Fruit fly (Drosophila melanogaster) whole organism, embryonic: ENCODE measurements around the gene CG14017.

Experiments
- Adf1 ChIP-seq: fragments of 200-800 bp; sonication (Bioruptor generic); IDR thresholded peaks from 2 replicates; pipeline ENCODE4 v1.3.6; 2022; ENCODE audit warnings: missing biosample characterization, missing genetic modification characterization
- Bteb2 ChIP-seq: fragments of 200-800 bp; sonication (Bioruptor generic); optimal IDR thresholded peaks from 2 replicates; lab custom pipeline; 2016; ENCODE audit warnings: missing biosample characterization, missing genetic modification characterization
- C15 ChIP-seq: fragments of 200-800 bp; sonication (Bioruptor generic); IDR thresholded peaks from 3 replicates; pipeline ENCODE4 v1.3.6; 2022; ENCODE audit warnings: missing biosample characterization, missing genetic modification characterization
- CG10979 ChIP-seq: fragments of 200-800 bp; sonication (Bioruptor generic); optimal IDR thresholded peaks from 2 replicates; lab custom pipeline; 2018; ENCODE audit warnings: missing biosample characterization, mild to moderate bottlenecking, missing genetic modification characterization, moderate library complexity
- CG11398 ChIP-seq: fragments of 200-800 bp; sonication (Bioruptor generic); optimal IDR thresholded peaks from 2 replicates; lab custom pipeline; 2016; ENCODE audit warnings: missing biosample characterization, missing genetic modification characterization
- CG13775 ChIP-seq: fragments of 200-800 bp; sonication (Bioruptor generic); optimal IDR thresholded peaks from 3 replicates; lab custom pipeline; 2017; ENCODE audit warnings: missing biosample characterization, mild to moderate bottlenecking, missing genetic modification characterization
- CG14014 ChIP-seq: fragments of 200-800 bp; sonication (Bioruptor generic); IDR thresholded peaks from 2 replicates; pipeline ENCODE4 v1.3.6; 2022; ENCODE audit warnings: missing biosample characterization, missing genetic modification characterization
- CG14710 ChIP-seq: fragments of 200-800 bp; sonication (Bioruptor generic); optimal IDR thresholded peaks from 3 replicates; lab custom pipeline; 2019; ENCODE audit warnings: missing biosample characterization, mild to moderate bottlenecking, missing genetic modification characterization, moderate library complexity
- CG15601 ChIP-seq: fragments of 200-800 bp; sonication (Bioruptor generic); optimal IDR thresholded peaks from 3 replicates; lab custom pipeline; 2019; ENCODE audit warnings: missing biosample characterization, mild to moderate bottlenecking, missing genetic modification characterization, moderate library complexity
- CG16779 ChIP-seq: fragments of 200-800 bp; sonication (Bioruptor generic); IDR thresholded peaks from 2 replicates; pipeline ENCODE4 v1.3.6; 2022; ENCODE audit warnings: missing biosample characterization, missing genetic modification characterization
- CG16863 ChIP-seq: fragments of 200-800 bp; sonication (Bioruptor generic); optimal IDR thresholded peaks from 3 replicates; lab custom pipeline; 2016; ENCODE audit warnings: missing biosample characterization, missing genetic modification characterization
- CG18011 ChIP-seq: fragments of 200-800 bp; sonication (Bioruptor generic); optimal IDR thresholded peaks from 2 replicates; lab custom pipeline; 2017; ENCODE audit warnings: missing biosample characterization, missing genetic modification characterization, mild to moderate bottlenecking, moderate library complexity, missing genotype
- CG1832 ChIP-seq: fragments of 200-800 bp; sonication (Bioruptor generic); optimal IDR thresholded peaks from 2 replicates; lab custom pipeline; 2017; ENCODE audit warnings: missing biosample characterization, mild to moderate bottlenecking, missing genetic modification characterization, inconsistent platforms
- CG3281 ChIP-seq: fragments of 200-800 bp; sonication (Bioruptor generic); optimal IDR thresholded peaks from 3 replicates; lab custom pipeline; 2017; ENCODE audit warnings: missing biosample characterization, mild to moderate bottlenecking, missing genetic modification characterization
- CG34224 ChIP-seq: fragments of 200-800 bp; sonication (Bioruptor generic); IDR thresholded peaks from 3 replicates; pipeline ENCODE4 v1.3.6; 2022; ENCODE audit warnings: missing biosample characterization, missing genetic modification characterization; ENCODE audit not compliant: partially characterized antibody
- CG42726 ChIP-seq: fragments of 200-800 bp; sonication (Bioruptor generic); IDR thresholded peaks from 2 replicates; pipeline ENCODE4 v1.3.6; 2022; ENCODE audit warnings: missing biosample characterization, missing genetic modification characterization; ENCODE audit not compliant: partially characterized antibody
- CG6813 ChIP-seq: fragments of 200-800 bp; sonication (Bioruptor generic); optimal IDR thresholded peaks from 2 replicates; lab custom pipeline; 2017; ENCODE audit warnings: missing biosample characterization, missing genetic modification characterization, mild to moderate bottlenecking, moderate library complexity, missing genetic modification reagents
- CG8089 ChIP-seq: fragments of 200-800 bp; sonication (Bioruptor generic); optimal IDR thresholded peaks from 3 replicates; lab custom pipeline; 2016; ENCODE audit warnings: missing biosample characterization, missing genetic modification characterization
- CG9876 ChIP-seq: fragments of 200-800 bp; sonication (Bioruptor generic); optimal IDR thresholded peaks from 2 replicates; lab custom pipeline; 2016; ENCODE audit warnings: missing biosample characterization, missing genetic modification characterization
- CG9932 ChIP-seq: fragments of 200-800 bp; sonication (Bioruptor generic); IDR thresholded peaks from 2 replicates; pipeline ENCODE4 v1.3.6; 2022; ENCODE audit warnings: missing biosample characterization, missing genetic modification characterization
- Chrac-16 ChIP-seq: fragments of 200-800 bp; sonication (Bioruptor generic); optimal IDR thresholded peaks from 3 replicates; lab custom pipeline; 2016; ENCODE audit warnings: missing biosample characterization, missing genetic modification characterization
- ERR ChIP-seq: fragments of 200-800 bp; sonication (Bioruptor generic); optimal IDR thresholded peaks from 2 replicates; lab custom pipeline; 2016; ENCODE audit warnings: missing biosample characterization, missing genetic modification characterization
- Fer1 ChIP-seq: fragments of 200-800 bp; sonication (Bioruptor generic); optimal IDR thresholded peaks from 2 replicates; lab custom pipeline; 2017; ENCODE audit warnings: missing biosample characterization, mild to moderate bottlenecking, missing genetic modification characterization
- H2.0 ChIP-seq: fragments of 200-800 bp; sonication (Bioruptor generic); IDR thresholded peaks from 2 replicates; pipeline ENCODE4 v1.3.6; 2022; ENCODE audit warnings: missing biosample characterization, missing genetic modification characterization
- HLH3B ChIP-seq: fragments of 200-800 bp; sonication (Bioruptor generic); IDR thresholded peaks from 2 replicates; pipeline ENCODE4 v1.3.6; 2022; ENCODE audit warnings: missing biosample characterization, missing genetic modification characterization
- HLH54F ChIP-seq: fragments of 200-800 bp; sonication (Bioruptor generic); optimal IDR thresholded peaks from 3 replicates; lab custom pipeline; 2016; ENCODE audit warnings: missing biosample characterization, missing genetic modification characterization
- HLHmδ ChIP-seq: fragments of 200-800 bp; sonication (Bioruptor generic); optimal IDR thresholded peaks from 2 replicates; lab custom pipeline; 2018; ENCODE audit warnings: missing biosample characterization, mild to moderate bottlenecking, missing genetic modification characterization, moderate library complexity
- Jarid2 ChIP-seq: fragments of 200-800 bp; sonication (Bioruptor generic); optimal IDR thresholded peaks from 3 replicates; lab custom pipeline; 2017; ENCODE audit warnings: mild to moderate bottlenecking, missing biosample characterization, missing genetic modification reagents, missing genetic modification characterization
- Mad ChIP-seq: fragments of 200-800 bp; sonication (Bioruptor generic); optimal IDR thresholded peaks from 2 replicates; lab custom pipeline; 2016; ENCODE audit warnings: missing biosample characterization, missing genetic modification characterization
- Nf-YA ChIP-seq: fragments of 200-800 bp; sonication (Bioruptor generic); IDR thresholded peaks from 2 replicates; pipeline ENCODE4 v1.3.6; 2022; ENCODE audit warnings: missing biosample characterization, missing genetic modification characterization
- chn ChIP-seq: fragments of 200-800 bp; sonication (Bioruptor generic); optimal IDR thresholded peaks from 2 replicates; lab custom pipeline; 2016; ENCODE audit warnings: missing biosample characterization, missing genetic modification characterization
- danr ChIP-seq: fragments of 200-800 bp; sonication (Bioruptor generic); IDR thresholded peaks from 2 replicates; pipeline ENCODE4 v1.3.6; 2022; ENCODE audit warnings: missing biosample characterization, missing genetic modification characterization
- ewg ChIP-seq: fragments of 200-800 bp; sonication (Bioruptor generic); optimal IDR thresholded peaks from 3 replicates; lab custom pipeline; 2017; ENCODE audit warnings: mild to moderate bottlenecking, missing biosample characterization, missing genetic modification reagents, missing genetic modification characterization
- jigr1 ChIP-seq: fragments of 200-800 bp; sonication (Bioruptor generic); IDR thresholded peaks from 3 replicates; pipeline ENCODE4 v1.3.6; 2022; ENCODE audit warnings: missing biosample characterization, missing genetic modification characterization
- jumu ChIP-seq: fragments of 200-800 bp; sonication (Bioruptor generic); optimal IDR thresholded peaks from 3 replicates; lab custom pipeline; 2016; ENCODE audit warnings: missing biosample characterization, missing genetic modification characterization
- knrl ChIP-seq: fragments of 200-800 bp; sonication (Bioruptor generic); IDR thresholded peaks from 3 replicates; pipeline ENCODE4 v1.3.6; 2022; ENCODE audit warnings: missing biosample characterization, missing genetic modification characterization; ENCODE audit not compliant: partially characterized antibody
- otp ChIP-seq: fragments of 200-800 bp; sonication (Bioruptor generic); IDR thresholded peaks from 3 replicates; pipeline ENCODE4, ENCODE4 v1.3.6; 2022; ENCODE audit warnings: missing biosample characterization, missing genetic modification characterization
- pan ChIP-seq, 4 experiments: fragments of >200 bp in 3 of 4; fragments of 200-800 bp in 1 of 4; sonication (Bioruptor generic) in 1 of 4; optimal IDR thresholded peaks in 3 of 4; IDR thresholded peaks in 1 of 4; 2 replicates each; pipeline versions ENCODE4 v1.3.6 to Lab custom; 2017 to 2022; ENCODE audit warnings: missing biosample characterization in 2 of 4, missing genetic modification characterization in 2 of 4, mixed read lengths in 1 of 4
- repo ChIP-seq: fragments of 200-800 bp; sonication (Bioruptor generic); optimal IDR thresholded peaks from 2 replicates; lab custom pipeline; 2016; ENCODE audit warnings: missing biosample characterization, missing genetic modification characterization
- row ChIP-seq: fragments of 200-800 bp; sonication (Bioruptor generic); IDR thresholded peaks from 3 replicates; pipeline ENCODE4 v1.3.6; 2022; ENCODE audit warnings: missing biosample characterization, missing genetic modification characterization
- run ChIP-seq: fragments of 200-800 bp; sonication (Bioruptor generic); optimal IDR thresholded peaks from 3 replicates; lab custom pipeline; 2018; ENCODE audit warnings: missing biosample characterization, mild to moderate bottlenecking, missing genetic modification characterization
- sr ChIP-seq: fragments of 200-800 bp; sonication (Bioruptor generic); IDR thresholded peaks from 3 replicates; pipeline ENCODE4 v1.3.6; 2022; ENCODE audit warnings: missing biosample characterization, missing genetic modification characterization
- tio ChIP-seq: fragments of 200-800 bp; sonication (Bioruptor generic); optimal IDR thresholded peaks from 2 replicates; lab custom pipeline; 2017; ENCODE audit warnings: missing biosample characterization, missing genetic modification characterization, inconsistent platforms
- wdn ChIP-seq: fragments of 200-800 bp; sonication (Bioruptor generic); IDR thresholded peaks from 2 replicates; pipeline ENCODE4 v1.3.6; 2022; ENCODE audit warnings: missing biosample characterization, missing genetic modification characterization
- zfh1 ChIP-seq: fragments of 200-800 bp; sonication (Bioruptor generic); IDR thresholded peaks from 3 replicates; pipeline ENCODE4 v1.3.6; 2022; ENCODE audit warnings: missing biosample characterization, missing genetic modification characterization
- zfh2 ChIP-seq: fragments of 200-800 bp; sonication (Bioruptor generic); optimal IDR thresholded peaks from 2 replicates; lab custom pipeline; 2016; ENCODE audit warnings: missing biosample characterization, missing genetic modification characterization

CG14017 gene

dm6 chr2L:5541935-5542685 lies 11.6 kb upstream of the CG14017 start, which contains the start of the genes Hel25E and Lam (continued):
- TF ChIP-seq pan (optimal IDR thresholded peaks at IDR 0.05; lab: Kevin White, UChicago) (no peak), pan (GFP tag; optimal IDR thresholded peaks at IDR 0.05 in 1 of 2, IDR thresholded peaks at IDR 0.05 in 1 of 2) (no peak), HLH54F (GFP tag; lab: Kevin White, UChicago) (peak; percentile 6), row (GFP tag; lab: Robert Waterston, UW) (peak; percentile 71), CG14710 (tag; lab: Kevin White, UChicago) (peak; percentile 79), chn (peak; percentile 24), knrl (peak; percentile 89)
- TF ChIP-seq, all 482 proteins: peak for 96

dm6 chr2L:5542944-5543515 lies 10.7 kb upstream of the CG14017 start:
- TF ChIP-seq CG9876 (GFP tag; lab: Kevin White, UChicago) (peak; percentile 39), CG18011 (peak; percentile 14), CG10979 (tag; lab: Kevin White, UChicago) (peak; percentile 16), zfh1 (GFP tag; lab: Robert Waterston, UW) (peak; percentile 76; the same call in 2 of the 3 replicates), H2.0 (GFP tag; lab: Robert Waterston, UW) (peak; percentile 42; the same call in 1 of the 2 replicates), CG15601 (tag; lab: Kevin White, UChicago) (no peak), C15 (no peak), CG9932 (GFP tag; lab: Robert Waterston, UW) (peak; percentile 81), ERR (GFP tag; lab: Kevin White, UChicago) (peak; percentile 82), CG13775 (GFP tag; lab: Kevin White, UChicago) (peak; percentile 49), CG34224 (no peak), Mad (GFP tag; lab: Kevin White, UChicago) (no peak), sr (0 out of 3 replicates have a peak, but pooled peaks have one; percentile 21), CG3281 (GFP tag; lab: Kevin White, UChicago) (peak; percentile 61), HLH3B (0 out of 2 replicates have a peak, but pooled peaks have one; percentile 42), ewg (no peak), wdn (peak; percentile 60), Jarid2 (GFP tag; lab: Kevin White, UChicago) (no peak), danr (GFP tag; lab: Robert Waterston, UW) (peak; percentile 24; the same call in 1 of the 2 replicates), jigr1 (GFP tag; lab: Robert Waterston, UW) (no peak), Fer1 (peak; percentile 68), CG16779 (GFP tag; lab: Robert Waterston, UW) (peak; percentile 70; the same call in 1 of the 2 replicates), zfh2 (GFP tag; lab: Kevin White, UChicago) (peak; percentile 41), Adf1 (GFP tag; lab: Robert Waterston, UW) (peak; percentile 75), CG16863 (peak; percentile 36), CG11398 (GFP tag; lab: Kevin White, UChicago) (peak; percentile 29), tio (GFP tag; lab: Kevin White, UChicago) (no peak), Chrac-16 (peak; percentile 20), HLHmδ (GFP tag; lab: Kevin White, UChicago) (no peak), jumu (GFP tag; lab: Kevin White, UChicago) (no peak), CG1832 (GFP tag; lab: Kevin White, UChicago) (peak; percentile 60), repo (GFP tag; lab: Kevin White, UChicago) (no peak), run (tag; lab: Kevin White, UChicago) (no peak), otp (GFP tag; lab: Robert Waterston, UW) (0 out of 3 replicates have a peak, but pooled peaks have one; percentile 18), CG8089 (GFP tag; lab: Kevin White, UChicago) (peak; percentile 21), CG6813 (GFP tag; lab: Kevin White, UChicago) (peak; percentile 61), Bteb2 (GFP tag; lab: Kevin White, UChicago) (peak; percentile 43), CG14014 (peak; percentile 77), CG42726 (GFP tag; lab: Robert Waterston, UW) (peak; percentile 54; the same call in 1 of the 2 replicates), Nf-YA (no peak)
